Worm (Caenorhabditis elegans): Measurements from ENCODE around the gene eel-1.

ce11 chrIV:2986720-2987119 lies 63.2 kb downstream of the eel-1 start:
- no peak for TF ChIP-seq snpc-3.4 (tag; optimal IDR thresholded peaks at IDR 0.05)
- TF ChIP-seq nfya-2 (GFP tag; IDR thresholded peaks at IDR 0.05) = no peak
- no peak for TF ChIP-seq ets-4 (GFP tag; optimal IDR thresholded peaks at IDR 0.05)
- TF ChIP-seq B0019.2 (GFP tag; conservative IDR thresholded peaks at IDR 0.05) = no peak
- no peak for TF ChIP-seq attf-5 (GFP tag; optimal IDR thresholded peaks at IDR 0.05)
- no peak for TF ChIP-seq snpc-4 (GFP tag; optimal IDR thresholded peaks at IDR 0.05)
- TF ChIP-seq snpc-4 (tag; optimal IDR thresholded peaks at IDR 0.05) = no peak
- no peak for TF ChIP-seq lin-35 (GFP tag; optimal IDR thresholded peaks at IDR 0.05)
- TF ChIP-seq B0336.3 (GFP tag; IDR thresholded peaks at IDR 0.05) = no peak
- no peak for TF ChIP-seq lsl-1 (GFP tag; optimal IDR thresholded peaks at IDR 0.05)

Data from whole organism, young adult.